Worm (Caenorhabditis elegans): Measurements from ENCODE around the gene Y75B8A.25.

Y75B8A.25 gene

DNA sequence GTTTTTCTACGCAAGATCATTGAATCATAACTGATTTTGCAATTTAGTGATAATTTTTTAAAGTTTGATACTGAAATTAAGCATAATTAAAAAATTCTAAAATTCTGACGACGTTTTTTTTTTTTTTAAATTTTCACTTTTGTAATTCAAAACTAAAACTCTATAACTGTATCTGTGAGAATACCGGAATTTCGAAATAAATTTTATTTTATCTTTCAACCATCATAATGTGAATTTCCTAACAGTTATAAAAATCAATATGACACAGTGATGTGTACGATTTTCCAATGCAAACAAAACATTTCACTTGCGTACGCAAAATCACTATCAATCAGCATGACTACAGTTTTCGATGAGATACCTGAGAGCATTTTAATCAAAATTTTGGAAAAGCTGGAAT is 37.9 kb upstream of the Y75B8A.25 start, which contains the start of the genes grl-15 and fbxa-89:
grl-15 (minus strand) TSS at position 101 of the 400 bp plus-strand sequence.
fbxa-89 (plus strand) TSS at position 271 of the 400 bp plus-strand sequence.
- TF ChIP-seq hmbx-1 (tag; optimal IDR thresholded peaks at IDR 0.05) (no peak), ceh-36 (tag; optimal IDR thresholded peaks at IDR 0.05) (no peak), pes-1 (GFP tag; IDR thresholded peaks at IDR 0.05) (no peak), sea-1 (GFP tag; conservative IDR thresholded peaks at IDR 0.05) (no peak), flt-1 (GFP tag; IDR thresholded peaks at IDR 0.05) (no peak), F13C5.2 (tag; optimal IDR thresholded peaks at IDR 0.05) (no peak)

DNA sequence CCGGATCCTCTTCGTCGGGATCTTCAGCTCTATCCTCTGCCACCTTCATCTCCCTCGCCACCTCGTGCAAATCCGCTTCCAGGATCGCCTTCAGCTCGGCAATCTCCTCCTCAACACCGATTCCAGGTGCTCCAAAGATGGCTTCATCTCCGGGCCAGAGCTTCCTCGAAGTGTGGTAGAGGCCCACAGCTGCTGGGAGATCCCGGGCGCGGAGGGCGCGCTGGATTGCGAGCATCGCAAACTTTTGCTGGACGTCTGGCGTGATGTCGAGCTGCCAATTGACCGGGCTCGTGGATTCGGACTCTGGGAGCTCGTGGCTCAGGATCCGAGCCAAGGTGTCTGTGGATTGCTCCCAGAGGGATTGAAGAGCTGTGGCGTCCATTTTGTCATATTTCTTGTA is 28.3 kb upstream of the Y75B8A.25 start:
- TF ChIP-seq aly-1 (tag; optimal IDR thresholded peaks at IDR 0.05) (no peak), tbx-37 (GFP tag; conservative IDR thresholded peaks at IDR 0.05) (no peak), hmbx-1 (tag; optimal IDR thresholded peaks at IDR 0.05) (no peak), hmg-4 (GFP tag; optimal IDR thresholded peaks at IDR 0.05) (no peak), ceh-13 (GFP tag; optimal IDR thresholded peaks at IDR 0.05) (no peak), tbx-11 (GFP tag; IDR thresholded peaks at IDR 0.05) (no peak), F13C5.2 (tag; optimal IDR thresholded peaks at IDR 0.05) (no peak), ama-1 (optimal IDR thresholded peaks at IDR 0.05) (no peak), scrt-1 (GFP tag; IDR thresholded peaks at IDR 0.05) (no peak), pes-1 (GFP tag; IDR thresholded peaks at IDR 0.05) (no peak), B0310.2 (tag; optimal IDR thresholded peaks at IDR 0.05) (no peak), flt-1 (GFP tag; IDR thresholded peaks at IDR 0.05) (no peak), tra-4 (tag; optimal IDR thresholded peaks at IDR 0.05) (no peak), hnd-1 (tag; optimal IDR thresholded peaks at IDR 0.05) (no peak), ets-7 (tag; optimal IDR thresholded peaks at IDR 0.05) (no peak), ceh-36 (tag; optimal IDR thresholded peaks at IDR 0.05) (no peak)

DNA sequence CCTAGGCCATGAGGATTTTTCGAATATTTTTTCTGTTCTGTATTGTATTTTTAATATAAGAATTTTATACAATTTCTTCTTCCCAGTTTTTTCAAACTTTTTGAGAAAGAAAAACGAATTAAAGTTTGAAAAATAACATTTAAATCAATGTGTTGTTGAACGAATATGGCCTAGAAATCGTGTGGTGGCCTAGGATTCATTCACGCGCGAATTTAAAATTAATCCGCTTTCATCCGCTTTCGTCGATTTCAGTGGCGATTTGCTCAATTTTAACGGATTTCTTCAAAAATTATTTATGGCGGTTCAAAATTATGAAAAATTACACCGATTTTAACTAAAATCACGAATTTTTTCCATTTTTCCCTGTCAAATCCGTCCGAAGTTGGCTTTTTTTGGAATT is 26.5 kb upstream of the Y75B8A.25 start:
- no peak for TF ChIP-seq scrt-1 (GFP tag; IDR thresholded peaks at IDR 0.05)
- TF ChIP-seq hmg-4 (GFP tag; optimal IDR thresholded peaks at IDR 0.05) = no peak
- no peak for TF ChIP-seq tbx-37 (GFP tag; conservative IDR thresholded peaks at IDR 0.05)
- TF ChIP-seq F13C5.2 (tag; optimal IDR thresholded peaks at IDR 0.05) = no peak
- TF ChIP-seq pes-1 (GFP tag; IDR thresholded peaks at IDR 0.05) = no peak
- no peak for TF ChIP-seq B0310.2 (tag; optimal IDR thresholded peaks at IDR 0.05)
- no peak for TF ChIP-seq tbx-11 (GFP tag; IDR thresholded peaks at IDR 0.05)
- TF ChIP-seq flt-1 (GFP tag; IDR thresholded peaks at IDR 0.05) = no peak
- TF ChIP-seq sea-1 (GFP tag; conservative IDR thresholded peaks at IDR 0.05) = no peak
- no peak for TF ChIP-seq ceh-13 (GFP tag; optimal IDR thresholded peaks at IDR 0.05)
- no peak for TF ChIP-seq ama-1 (optimal IDR thresholded peaks at IDR 0.05)
- no peak for TF ChIP-seq ceh-36 (tag; optimal IDR thresholded peaks at IDR 0.05)
- no peak for TF ChIP-seq tra-4 (tag; optimal IDR thresholded peaks at IDR 0.05)
- no peak for TF ChIP-seq hnd-1 (tag; optimal IDR thresholded peaks at IDR 0.05)
- no peak for TF ChIP-seq ets-7 (tag; optimal IDR thresholded peaks at IDR 0.05)
- TF ChIP-seq aly-1 (tag; optimal IDR thresholded peaks at IDR 0.05) = no peak
- TF ChIP-seq hmbx-1 (tag; optimal IDR thresholded peaks at IDR 0.05) = no peak

DNA sequence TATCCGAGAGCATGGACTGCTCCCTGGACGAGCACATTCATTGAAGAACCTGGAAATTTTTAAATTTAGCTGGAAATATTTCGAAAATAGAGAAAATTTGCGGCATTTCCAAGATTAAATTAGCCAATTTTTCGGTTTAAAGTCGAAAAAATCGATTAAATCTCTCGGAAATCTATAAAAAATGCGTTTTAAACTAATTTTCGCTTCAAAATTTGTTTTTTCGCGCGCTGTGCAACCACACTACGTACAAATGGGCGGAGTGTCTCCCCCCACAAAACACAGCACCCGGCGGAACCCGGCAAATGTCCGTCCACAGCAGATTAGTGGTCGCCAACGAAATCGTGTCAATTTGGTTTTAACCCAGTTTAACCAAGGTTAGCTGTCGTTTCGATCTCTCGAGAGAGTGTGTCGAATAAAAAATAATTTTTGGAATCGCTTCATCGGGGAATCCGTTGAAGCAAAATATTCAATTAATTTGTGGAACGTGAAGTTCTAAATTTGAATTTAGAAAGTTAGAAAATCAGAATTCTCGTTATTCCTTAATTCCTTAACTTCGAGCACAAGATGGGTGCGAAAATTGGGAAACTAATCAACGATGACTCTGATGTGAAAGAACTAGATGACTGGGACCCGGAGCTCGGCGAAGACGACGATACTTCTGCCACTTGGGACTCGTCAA is 23.6 kb upstream of the Y75B8A.25 start, which contains the start of the genes tim-1 and Y75B8A.23:
tim-1 (minus strand) TSS at position 51 of the 679 bp plus-strand sequence.
Y75B8A.23 (plus strand) TSS at position 547 of the 679 bp plus-strand sequence.
- TF ChIP-seq ama-1 (optimal IDR thresholded peaks at IDR 0.05) (peak; percentile 97), tbx-37 (GFP tag; conservative IDR thresholded peaks at IDR 0.05) (no peak), aly-1 (tag; optimal IDR thresholded peaks at IDR 0.05) (peak; percentile 48), flt-1 (GFP tag; IDR thresholded peaks at IDR 0.05) (peak; percentile 69), ets-7 (tag; optimal IDR thresholded peaks at IDR 0.05) (no peak), sea-1 (GFP tag; conservative IDR thresholded peaks at IDR 0.05) (peak; percentile 59), hmbx-1 (tag; optimal IDR thresholded peaks at IDR 0.05) (no peak), hmg-4 (GFP tag; optimal IDR thresholded peaks at IDR 0.05) (peak; percentile 25), B0310.2 (tag; optimal IDR thresholded peaks at IDR 0.05) (peak; percentile 58), scrt-1 (GFP tag; IDR thresholded peaks at IDR 0.05) (no peak), hnd-1 (tag; optimal IDR thresholded peaks at IDR 0.05) (no peak), tra-4 (tag; optimal IDR thresholded peaks at IDR 0.05) (peak; percentile 38), tbx-11 (GFP tag; IDR thresholded peaks at IDR 0.05) (no peak), ceh-36 (tag; optimal IDR thresholded peaks at IDR 0.05) (peak; percentile 74), pes-1 (GFP tag; IDR thresholded peaks at IDR 0.05) (peak; percentile 61), ceh-13 (GFP tag; optimal IDR thresholded peaks at IDR 0.05) (peak; percentile 15), F13C5.2 (tag; optimal IDR thresholded peaks at IDR 0.05) (peak; percentile 86)

DNA sequence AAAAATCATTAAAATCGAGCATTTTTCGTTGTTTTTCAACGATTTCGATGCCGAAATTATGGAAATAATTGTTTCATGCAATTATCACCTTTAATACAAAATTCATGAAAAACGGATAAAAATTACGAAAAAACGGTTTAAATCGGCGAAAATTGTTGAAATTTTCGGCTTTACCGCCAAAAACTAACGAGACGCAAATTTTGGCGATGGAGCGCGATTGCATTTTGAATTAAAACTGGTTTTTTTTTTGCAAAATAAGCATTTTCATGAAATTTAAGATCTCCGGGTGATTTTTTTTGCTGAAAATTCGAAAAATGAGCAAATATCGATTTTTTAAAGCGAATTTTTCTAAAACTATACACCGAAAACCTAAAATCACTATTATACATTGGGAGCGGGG is 22.7 kb upstream of the Y75B8A.25 start:
- TF ChIP-seq sea-1 (GFP tag; conservative IDR thresholded peaks at IDR 0.05) = no peak
- TF ChIP-seq aly-1 (tag; optimal IDR thresholded peaks at IDR 0.05) = no peak
- no peak for TF ChIP-seq ama-1 (optimal IDR thresholded peaks at IDR 0.05)
- no peak for TF ChIP-seq ceh-13 (GFP tag; optimal IDR thresholded peaks at IDR 0.05)
- TF ChIP-seq ceh-36 (tag; optimal IDR thresholded peaks at IDR 0.05) = no peak
- TF ChIP-seq F13C5.2 (tag; optimal IDR thresholded peaks at IDR 0.05) = no peak
- TF ChIP-seq tbx-37 (GFP tag; conservative IDR thresholded peaks at IDR 0.05) = no peak
- TF ChIP-seq hmbx-1 (tag; optimal IDR thresholded peaks at IDR 0.05) = no peak
- no peak for TF ChIP-seq ets-7 (tag; optimal IDR thresholded peaks at IDR 0.05)
- TF ChIP-seq hmg-4 (GFP tag; optimal IDR thresholded peaks at IDR 0.05) = no peak
- no peak for TF ChIP-seq hnd-1 (tag; optimal IDR thresholded peaks at IDR 0.05)

DNA sequence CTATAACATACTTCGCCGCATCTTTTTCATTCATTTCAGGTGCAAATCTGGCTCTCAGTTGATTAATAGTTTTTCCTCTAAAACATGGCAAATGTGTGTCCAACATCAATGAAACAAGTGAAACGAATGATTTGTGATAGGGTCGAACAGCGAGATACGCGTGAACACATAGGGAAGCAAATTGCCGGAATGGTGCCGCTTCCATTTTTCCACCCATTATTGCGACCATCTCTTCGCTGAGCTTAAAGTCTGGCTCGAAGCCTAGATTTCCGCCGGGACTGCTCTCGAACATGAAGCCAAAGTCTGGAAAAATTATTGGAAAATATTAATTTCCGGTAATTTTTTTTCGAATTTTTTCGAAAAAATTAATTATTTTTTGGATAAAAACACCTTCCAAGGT is 20.5 kb upstream of the Y75B8A.25 start:
- TF ChIP-seq pes-1 (GFP tag; IDR thresholded peaks at IDR 0.05) (no peak), ceh-36 (tag; optimal IDR thresholded peaks at IDR 0.05) (no peak), hnd-1 (tag; optimal IDR thresholded peaks at IDR 0.05) (no peak), flt-1 (GFP tag; IDR thresholded peaks at IDR 0.05) (no peak), F13C5.2 (tag; optimal IDR thresholded peaks at IDR 0.05) (no peak), tbx-37 (GFP tag; conservative IDR thresholded peaks at IDR 0.05) (no peak), ama-1 (optimal IDR thresholded peaks at IDR 0.05) (no peak), tra-4 (tag; optimal IDR thresholded peaks at IDR 0.05) (no peak), ceh-13 (GFP tag; optimal IDR thresholded peaks at IDR 0.05) (no peak), aly-1 (tag; optimal IDR thresholded peaks at IDR 0.05) (no peak), hmg-4 (GFP tag; optimal IDR thresholded peaks at IDR 0.05) (no peak), hmbx-1 (tag; optimal IDR thresholded peaks at IDR 0.05) (no peak), tbx-11 (GFP tag; IDR thresholded peaks at IDR 0.05) (no peak), sea-1 (GFP tag; conservative IDR thresholded peaks at IDR 0.05) (no peak), B0310.2 (tag; optimal IDR thresholded peaks at IDR 0.05) (no peak), scrt-1 (GFP tag; IDR thresholded peaks at IDR 0.05) (no peak), ets-7 (tag; optimal IDR thresholded peaks at IDR 0.05) (no peak)
